Worm (Caenorhabditis elegans): ENCODE data around the gene hsp-43.

- no peak for TF ChIP-seq unc-62 (GFP tag; optimal IDR thresholded peaks at IDR 0.05)
- no peak for TF ChIP-seq egl-27 (tag; optimal IDR thresholded peaks at IDR 0.05)
- TF ChIP-seq aly-2 (tag; optimal IDR thresholded peaks at IDR 0.05): no peak
- no peak for TF ChIP-seq lin-39 (tag; optimal IDR thresholded peaks at IDR 0.05)
- TF ChIP-seq nhr-77 (tag; optimal IDR thresholded peaks at IDR 0.05): no peak
- no peak for TF ChIP-seq nhr-21 (tag; optimal IDR thresholded peaks at IDR 0.05)
- no peak for TF ChIP-seq lsy-2 (tag; optimal IDR thresholded peaks at IDR 0.05)
- no peak for TF ChIP-seq snpc-4 (tag; optimal IDR thresholded peaks at IDR 0.05)
- no peak for TF ChIP-seq unc-39 (tag; optimal IDR thresholded peaks at IDR 0.05)
- TF ChIP-seq ceh-82 (tag; optimal IDR thresholded peaks at IDR 0.05): no peak
- TF ChIP-seq elt-3 (tag; optimal IDR thresholded peaks at IDR 0.05): no peak
- TF ChIP-seq sma-9 (GFP tag; optimal IDR thresholded peaks at IDR 0.05): no peak
- TF ChIP-seq sma-9 (tag; optimal IDR thresholded peaks at IDR 0.05): no peak
These were observed 40.0 kb upstream of the hsp-43 start for ce11 chrX:6275343-6275742.

Data from whole organism, L2 larva.